Worm (Caenorhabditis elegans) whole organism, L1 larva: Measurements from ENCODE around the gene frm-3.

Source experiments
- lin-13 ChIP-seq: fragments of 150-350 bp; optimal IDR thresholded peaks from 2 replicates; lab custom pipeline; 2014; ENCODE audit warnings: missing biosample characterization, missing genetic modification reagents, missing genetic modification characterization
- mdl-1 ChIP-seq, 2 experiments: fragments of 150-350 bp; optimal IDR thresholded peaks; 2 replicates each; lab custom pipeline; 2014 to 2017; ENCODE audit warnings: missing biosample characterization in 2 of 2, missing genetic modification characterization in 2 of 2, inconsistent platforms in 1 of 2
- nhr-12 ChIP-seq: sonication (generic microtip); optimal IDR thresholded peaks from 2 replicates; lab custom pipeline; 2017; ENCODE audit warnings: missing biosample characterization, missing genetic modification characterization
- unc-62 ChIP-seq: fragments of 150-350 bp; optimal IDR thresholded peaks from 2 replicates; lab custom pipeline; 2014; ENCODE audit warnings: missing biosample characterization, missing genetic modification reagents, missing genetic modification characterization
- zag-1 ChIP-seq: fragments of 150-350 bp; optimal IDR thresholded peaks from 2 replicates; lab custom pipeline; 2014; ENCODE audit warnings: missing biosample characterization, missing genetic modification characterization
- ztf-11 ChIP-seq, 2 experiments: sonication (generic microtip); optimal IDR thresholded peaks; 2 replicates each; lab custom pipeline; 2016 to 2017; ENCODE audit warnings: missing genetic modification characterization in 2 of 2, missing biosample characterization in 1 of 2, missing compliant biosample characterization in 1 of 2

ce11 chrX:11534443-11534842 lies 37.9 kb upstream of the frm-3 start:
- TF ChIP-seq zag-1 (tag; lab: Kevin White, UChicago): no peak
- no peak for TF ChIP-seq unc-62 (GFP tag; lab: Kevin White, UChicago)
- no peak for TF ChIP-seq nhr-12 (tag; lab: Kevin White, UChicago)
- TF ChIP-seq lin-13 (GFP tag; lab: Kevin White, UChicago): no peak
- no peak for TF ChIP-seq ztf-11 (tag; optimal IDR thresholded peaks at IDR 0.05; lab: Kevin White, UChicago)
- TF ChIP-seq mdl-1 (tag; optimal IDR thresholded peaks at IDR 0.05; lab: Kevin White, UChicago): no peak
